Fruit fly (Drosophila melanogaster) whole organism, adult: Measurements from ENCODE around the gene Pten.

Experiments
- CG11617 ChIP-seq: fragments of 200-800 bp; sonication (Bioruptor generic); optimal IDR thresholded peaks from 2 replicates; lab custom pipeline; 2017; ENCODE audit warnings: mild to moderate bottlenecking, missing biosample characterization, missing genetic modification reagents, missing genetic modification characterization
- CG12768 ChIP-seq: fragments of 200-800 bp; sonication (Bioruptor generic); optimal IDR thresholded peaks from 2 replicates; lab custom pipeline; 2017; ENCODE audit warnings: missing biosample characterization, missing genetic modification characterization, mild to moderate bottlenecking, moderate library complexity, missing genetic modification reagents
- CG14711 ChIP-seq: fragments of 200-800 bp; sonication (Bioruptor generic); optimal IDR thresholded peaks from 2 replicates; lab custom pipeline; 2018; ENCODE audit warnings: missing biosample characterization, mild to moderate bottlenecking, missing genetic modification characterization, moderate library complexity
- CG1620 ChIP-seq: fragments of 200-800 bp; sonication (Bioruptor generic); optimal IDR thresholded peaks from 2 replicates; lab custom pipeline; 2016; ENCODE audit warnings: missing biosample characterization, missing genetic modification characterization
- CG33017 ChIP-seq: fragments of 200-800 bp; sonication (Bioruptor generic); optimal IDR thresholded peaks from 2 replicates; lab custom pipeline; 2018; ENCODE audit warnings: missing biosample characterization, mild to moderate bottlenecking, missing genetic modification characterization, moderate library complexity
- CG5204 ChIP-seq: fragments of 200-800 bp; sonication (Bioruptor generic); optimal IDR thresholded peaks from 2 replicates; lab custom pipeline; 2016; ENCODE audit warnings: missing biosample characterization, missing genetic modification characterization
- CG7045 ChIP-seq: fragments of 200-800 bp; sonication (Bioruptor generic); optimal IDR thresholded peaks from 2 replicates; lab custom pipeline; 2017; ENCODE audit warnings: missing biosample characterization, mild to moderate bottlenecking, missing genetic modification characterization
- CG7101 ChIP-seq: fragments of 200-800 bp; sonication (Bioruptor generic); optimal IDR thresholded peaks from 2 replicates; lab custom pipeline; 2018; ENCODE audit warnings: missing biosample characterization, mild to moderate bottlenecking, missing genetic modification characterization, moderate library complexity
- Clk ChIP-seq: fragments of 200-800 bp; sonication (Bioruptor generic); optimal IDR thresholded peaks from 2 replicates; lab custom pipeline; 2017; ENCODE audit warnings: missing biosample characterization, missing genetic modification characterization
- Crg-1 ChIP-seq: fragments of 200-800 bp; sonication (Bioruptor generic); optimal IDR thresholded peaks from 2 replicates; lab custom pipeline; 2016; ENCODE audit warnings: missing biosample characterization, missing genetic modification characterization
- Hr96 ChIP-seq: fragments of 200-800 bp; sonication (Bioruptor generic); optimal IDR thresholded peaks from 2 replicates; lab custom pipeline; 2016; ENCODE audit warnings: missing biosample characterization, missing genetic modification characterization
- Mnt ChIP-seq: fragments of 200-800 bp; sonication (Bioruptor generic); optimal IDR thresholded peaks from 2 replicates; lab custom pipeline; 2016; ENCODE audit warnings: missing biosample characterization, mild to moderate bottlenecking, missing genetic modification characterization
- bab1 ChIP-seq: fragments of 200-800 bp; sonication (Bioruptor generic); optimal IDR thresholded peaks from 3 replicates; lab custom pipeline; 2019; ENCODE audit warnings: missing biosample characterization, mild to moderate bottlenecking, missing genetic modification characterization, moderate library complexity
- cic ChIP-seq: fragments of 200-800 bp; sonication (Bioruptor generic); optimal IDR thresholded peaks from 2 replicates; lab custom pipeline; 2017; ENCODE audit warnings: missing biosample characterization, mild to moderate bottlenecking, missing genetic modification characterization, moderate library complexity
- cnc ChIP-seq, 2 experiments: fragments of >200 bp; optimal IDR thresholded peaks; 2 replicates each; lab custom pipeline; 2017
- kay ChIP-seq: fragments of 200-800 bp; sonication (Bioruptor generic); peaks from one replicate; lab custom pipeline; 2016; ENCODE audit warnings: missing biosample characterization, missing genetic modification characterization, borderline replicate concordance
- ovo ChIP-seq: fragments of 200-800 bp; sonication (Bioruptor generic); optimal IDR thresholded peaks from 2 replicates; lab custom pipeline; 2016; ENCODE audit warnings: missing biosample characterization, missing genetic modification characterization
- pad ChIP-seq: fragments of 200-800 bp; sonication (Bioruptor generic); optimal IDR thresholded peaks from 3 replicates; lab custom pipeline; 2017; ENCODE audit warnings: missing biosample characterization, missing genetic modification characterization, mild to moderate bottlenecking, moderate library complexity, missing genetic modification reagents
- tj ChIP-seq: fragments of 200-800 bp; sonication (Bioruptor generic); optimal IDR thresholded peaks from 3 replicates; lab custom pipeline; 2017; ENCODE audit warnings: missing biosample characterization, mild to moderate bottlenecking, missing genetic modification characterization, moderate library complexity
- toe ChIP-seq: fragments of 200-800 bp; sonication (Bioruptor generic); optimal IDR thresholded peaks from 2 replicates; lab custom pipeline; 2016; ENCODE audit warnings: missing biosample characterization, missing genetic modification characterization

Gene Pten

dm6 chr2L:10259960-10260749, 694 bp downstream of the Pten start:
- no peak for TF ChIP-seq Clk (GFP tag; lab: Kevin White, UChicago)
- no peak for TF ChIP-seq Hr96
- no peak for TF ChIP-seq bab1 (GFP tag; lab: Kevin White, UChicago)
- no peak for TF ChIP-seq kay (GFP tag; lab: Kevin White, UChicago)
- no peak for TF ChIP-seq CG12768
- no peak for TF ChIP-seq CG7101 (tag; lab: Kevin White, UChicago)
- no peak for TF ChIP-seq Mnt
- TF ChIP-seq CG1620 (GFP tag; lab: Kevin White, UChicago): no peak
- no peak for TF ChIP-seq toe (GFP tag; lab: Kevin White, UChicago)
- no peak for TF ChIP-seq CG33017
- no peak for TF ChIP-seq pad (GFP tag; lab: Kevin White, UChicago)
- TF ChIP-seq cic: no peak
- no peak for TF ChIP-seq Crg-1 (GFP tag; lab: Kevin White, UChicago)
- no peak for TF ChIP-seq CG7045
- no peak for TF ChIP-seq tj (GFP tag; lab: Kevin White, UChicago)
- no peak for TF ChIP-seq CG5204 (GFP tag; lab: Kevin White, UChicago)
- TF ChIP-seq CG14711: no peak
- TF ChIP-seq cnc (optimal IDR thresholded peaks at IDR 0.05; lab: Kevin White, UChicago): no peak
- TF ChIP-seq CG11617 (GFP tag; lab: Kevin White, UChicago): no peak
- no peak for TF ChIP-seq ovo (GFP tag; lab: Kevin White, UChicago)

- TF ChIP-seq ovo (GFP tag; lab: Kevin White, UChicago) (no peak), Crg-1 (GFP tag; lab: Kevin White, UChicago) (no peak), toe (GFP tag; lab: Kevin White, UChicago) (no peak), Clk (GFP tag; lab: Kevin White, UChicago) (no peak), CG7101 (tag; lab: Kevin White, UChicago) (no peak), bab1 (GFP tag; lab: Kevin White, UChicago) (peak; percentile 51), Hr96 (no peak), pad (GFP tag; lab: Kevin White, UChicago) (no peak), CG5204 (GFP tag; lab: Kevin White, UChicago) (no peak), CG11617 (GFP tag; lab: Kevin White, UChicago) (no peak), cic (no peak), CG12768 (no peak), CG14711 (no peak), CG7045 (no peak), kay (GFP tag; lab: Kevin White, UChicago) (peak; percentile 92)
Observed at dm6 chr2L:10255725-10256158, 5.1 kb downstream of the Pten start, which contains the start of gene CG5676. TSS of gene CG5676 (minus strand) at chr2L:10255891.

- TF ChIP-seq cnc (optimal IDR thresholded peaks at IDR 0.05; lab: Kevin White, UChicago) (no peak), CG7101 (tag; lab: Kevin White, UChicago) (no peak), ovo (GFP tag; lab: Kevin White, UChicago) (no peak), tj (GFP tag; lab: Kevin White, UChicago) (no peak), CG14711 (no peak), CG33017 (no peak), CG1620 (GFP tag; lab: Kevin White, UChicago) (no peak), Hr96 (no peak), kay (GFP tag; lab: Kevin White, UChicago) (no peak), cic (no peak), CG11617 (GFP tag; lab: Kevin White, UChicago) (no peak), bab1 (GFP tag; lab: Kevin White, UChicago) (no peak), Mnt (no peak), pad (GFP tag; lab: Kevin White, UChicago) (no peak), toe (GFP tag; lab: Kevin White, UChicago) (no peak), CG7045 (no peak)
Observed at dm6 chr2L:10251592-10251991, 9.3 kb downstream of the Pten start, which contains the start of gene Ror. TSS of gene Ror (plus strand) at chr2L:10251843.

- TF ChIP-seq cnc (optimal IDR thresholded peaks at IDR 0.05; lab: Kevin White, UChicago): no peak
- no peak for TF ChIP-seq CG33017
- TF ChIP-seq CG5204 (GFP tag; lab: Kevin White, UChicago): no peak
- TF ChIP-seq CG1620 (GFP tag; lab: Kevin White, UChicago): no peak
- TF ChIP-seq pad (GFP tag; lab: Kevin White, UChicago): no peak
- TF ChIP-seq CG7045: no peak
- TF ChIP-seq toe (GFP tag; lab: Kevin White, UChicago): no peak
- no peak for TF ChIP-seq ovo (GFP tag; lab: Kevin White, UChicago)
- no peak for TF ChIP-seq CG7101 (tag; lab: Kevin White, UChicago)
- TF ChIP-seq CG12768: no peak
- no peak for TF ChIP-seq tj (GFP tag; lab: Kevin White, UChicago)
- no peak for TF ChIP-seq Hr96
- peak; percentile 25 for TF ChIP-seq CG14711
- no peak for TF ChIP-seq CG11617 (GFP tag; lab: Kevin White, UChicago)
- TF ChIP-seq bab1 (GFP tag; lab: Kevin White, UChicago): peak; percentile 51
- peak; percentile 30 for TF ChIP-seq Mnt
- no peak for TF ChIP-seq Crg-1 (GFP tag; lab: Kevin White, UChicago)
- TF ChIP-seq cic: peak; percentile 38
- TF ChIP-seq kay (GFP tag; lab: Kevin White, UChicago): peak; percentile 98
Observed at dm6 chr2L:10250441-10250847, 10.4 kb downstream of the Pten start, which contains the start of the genes bsk and CG31717. TSS of gene bsk (minus strand) at chr2L:10250501. TSS of gene CG31717 (plus strand) at chr2L:10250737.

dm6 chr2L:10249655-10250202, 11.1 kb downstream of the Pten start:
- TF ChIP-seq CG7045 (peak; percentile 7), cic (peak; percentile 60), Clk (GFP tag; lab: Kevin White, UChicago) (no peak), Crg-1 (GFP tag; lab: Kevin White, UChicago) (peak; percentile 41), Hr96 (no peak), toe (GFP tag; lab: Kevin White, UChicago) (no peak), bab1 (GFP tag; lab: Kevin White, UChicago) (no peak), CG14711 (no peak), tj (GFP tag; lab: Kevin White, UChicago) (no peak), CG33017 (no peak), ovo (GFP tag; lab: Kevin White, UChicago) (no peak), CG1620 (GFP tag; lab: Kevin White, UChicago) (no peak), CG7101 (tag; lab: Kevin White, UChicago) (peak; percentile 6), Mnt (peak; percentile 22), kay (GFP tag; lab: Kevin White, UChicago) (peak; percentile 28), cnc (optimal IDR thresholded peaks at IDR 0.05; lab: Kevin White, UChicago) (no peak), pad (GFP tag; lab: Kevin White, UChicago) (no peak), CG11617 (GFP tag; lab: Kevin White, UChicago) (no peak), CG5204 (GFP tag; lab: Kevin White, UChicago) (no peak), CG12768 (no peak)
